Comparison of ENCODE assay signal across 2 fruit fly cellular contexts in the genomic region with DNA sequence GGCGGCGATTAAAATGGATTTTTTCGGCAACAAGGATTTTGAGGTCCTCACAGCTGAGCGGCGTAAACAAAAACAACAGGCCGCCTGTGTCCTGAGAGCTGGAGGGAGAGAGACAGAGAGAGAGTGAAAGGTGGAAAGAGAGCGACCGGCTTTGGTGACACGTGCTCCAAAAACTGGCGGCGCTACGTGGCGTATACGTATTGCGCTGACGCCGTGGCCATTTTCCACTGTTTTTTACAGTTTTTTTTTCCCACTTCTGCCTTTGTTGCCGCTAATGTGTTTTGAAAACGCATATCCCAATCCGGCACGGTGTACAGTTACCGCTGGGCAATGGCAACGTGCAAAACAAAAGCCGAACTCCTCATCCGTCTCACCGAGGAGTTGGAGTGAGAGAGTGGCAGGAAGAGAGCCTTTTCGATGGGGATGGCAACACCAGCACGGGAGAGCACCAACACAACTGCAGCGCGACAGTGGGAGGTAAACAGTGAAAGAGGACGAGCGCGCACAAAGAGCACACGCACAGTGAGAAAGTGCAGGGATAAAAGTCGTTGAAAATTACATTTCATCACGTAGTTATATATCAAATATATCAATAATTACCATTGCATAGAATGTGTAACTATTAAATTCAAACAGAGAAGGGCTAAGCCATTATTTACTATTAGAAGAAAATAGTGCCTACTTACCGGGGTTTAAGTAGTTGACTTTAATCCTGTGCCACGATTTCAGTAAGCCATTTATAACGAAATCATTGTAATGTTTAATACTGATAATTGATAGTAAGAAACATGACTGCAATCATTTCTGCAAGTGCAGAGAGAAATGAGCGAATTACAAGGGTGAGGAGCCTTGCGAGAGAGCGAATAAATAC.
TF ChIP-seq lines count a peak whose summit lies in the region.

No protein-coding gene starts in this region.

TF ChIP-seq in whole organism, embryonic, 481 proteins besides CTCF, POLR2A, EP300 and RAD21 (continued from another document and continues in another):
- peak; percentile 12 for TF ChIP-seq CG9817 (tag; optimal IDR thresholded peaks at IDR 0.05; lab: Kevin White, UChicago)
- TF ChIP-seq danr (GFP tag; IDR thresholded peaks at IDR 0.05; lab: Robert Waterston, UW), result peak; percentile 39
- TF ChIP-seq Rx (GFP tag; IDR thresholded peaks at IDR 0.05; lab: Robert Waterston, UW), result peak; percentile 57
- TF ChIP-seq CG17829 (tag; optimal IDR thresholded peaks at IDR 0.05; lab: Kevin White, UChicago), result peak; percentile 63
- peak; percentile 25 for TF ChIP-seq CG4617 (GFP tag; optimal IDR thresholded peaks at IDR 0.05; lab: Kevin White, UChicago; ENCODE audit: borderline replicate concordance)
- peak; percentile 1 for TF ChIP-seq CG17359 (tag; optimal IDR thresholded peaks at IDR 0.05; lab: Kevin White, UChicago)
- peak; percentile 20 for TF ChIP-seq CG2202 (tag; optimal IDR thresholded peaks at IDR 0.05; lab: Kevin White, UChicago)
- peak; percentile 54; the same call in 2 of the 3 replicates for TF ChIP-seq zfh1 (GFP tag; IDR thresholded peaks at IDR 0.05; lab: Robert Waterston, UW)
- no peak for TF ChIP-seq CG6683 (GFP tag; optimal IDR thresholded peaks at IDR 0.05; lab: Kevin White, UChicago)
- TF ChIP-seq CG5953 (GFP tag; IDR thresholded peaks at IDR 0.05; lab: Robert Waterston, UW), result 0 out of 2 replicates have a peak, but pooled peaks have one; percentile 3
- TF ChIP-seq CG43689 (GFP tag; IDR thresholded peaks at IDR 0.05; lab: Robert Waterston, UW), result no peak
- TF ChIP-seq CG3847 (GFP tag; IDR thresholded peaks at IDR 0.05; lab: Robert Waterston, UW), result peak; percentile 18
- peak; percentile 44 for TF ChIP-seq CG16815 (GFP tag; optimal IDR thresholded peaks at IDR 0.05; lab: Kevin White, UChicago)
- TF ChIP-seq cg (GFP tag; optimal IDR thresholded peaks at IDR 0.05; lab: Kevin White, UChicago), result peak; percentile 15
- peak; percentile 46 for TF ChIP-seq jumu (GFP tag; optimal IDR thresholded peaks at IDR 0.05; lab: Kevin White, UChicago)
- no peak for TF ChIP-seq CG12236 (GFP tag; optimal IDR thresholded peaks at IDR 0.05; lab: Kevin White, UChicago)
- TF ChIP-seq MTF-1 (GFP tag; optimal IDR thresholded peaks at IDR 0.05; lab: Kevin White, UChicago; ENCODE audit: borderline replicate concordance), result no peak
- peak; percentile 24 for TF ChIP-seq jing (GFP tag; optimal IDR thresholded peaks at IDR 0.05; lab: Kevin White, UChicago)
- peak; percentile 12; the same call in 1 of the 2 replicates for TF ChIP-seq Oaz (GFP tag; IDR thresholded peaks at IDR 0.05; lab: Robert Waterston, UW)
- TF ChIP-seq CG30020 (tag; optimal IDR thresholded peaks at IDR 0.05; lab: Kevin White, UChicago), result peak; percentile 31
- TF ChIP-seq CG7786 (GFP tag; optimal IDR thresholded peaks at IDR 0.05; lab: Kevin White, UChicago), result no peak
- TF ChIP-seq Hmr (GFP tag; optimal IDR thresholded peaks at IDR 0.05; lab: Kevin White, UChicago), result no peak
- peak; percentile 5 for TF ChIP-seq nom (GFP tag; optimal IDR thresholded peaks at IDR 0.05; lab: Kevin White, UChicago)
- peak; percentile 90 for TF ChIP-seq sens (GFP tag; lab: Kevin White, UChicago)
- no peak for TF ChIP-seq CG8765 (GFP tag; IDR thresholded peaks at IDR 0.05; lab: Robert Waterston, UW)
- peak; percentile 14 for TF ChIP-seq unpg (GFP tag; optimal IDR thresholded peaks at IDR 0.05; lab: Kevin White, UChicago)
- TF ChIP-seq stc (GFP tag; IDR thresholded peaks at IDR 0.05; lab: Robert Waterston, UW), result 0 out of 2 replicates have a peak, but pooled peaks have one; percentile 7
- TF ChIP-seq CG6272 (GFP tag; IDR thresholded peaks at IDR 0.05; lab: Robert Waterston, UW), result 0 out of 2 replicates have a peak, but pooled peaks have one; percentile 9
- TF ChIP-seq CG11093 (GFP tag; IDR thresholded peaks at IDR 0.05; lab: Robert Waterston, UW), result peak; percentile 10; the same call in 1 of the 3 replicates
- peak; percentile 27 for TF ChIP-seq ewg (GFP tag; optimal IDR thresholded peaks at IDR 0.05; lab: Kevin White, UChicago)
- TF ChIP-seq Sox102F (GFP tag; optimal IDR thresholded peaks at IDR 0.05; lab: Kevin White, UChicago), result peak; percentile 52
- peak in 1 of 2 experiments; percentile 21 for TF ChIP-seq Hr78 (GFP tag; optimal IDR thresholded peaks at IDR 0.05; lab: Kevin White, UChicago)
- TF ChIP-seq CG1024 (GFP tag; IDR thresholded peaks at IDR 0.05; lab: Robert Waterston, UW), result no peak
- peak; percentile 50 for TF ChIP-seq Hr3 (GFP tag; optimal IDR thresholded peaks at IDR 0.05; lab: Kevin White, UChicago)
- peak; percentile 41 for TF ChIP-seq Chrac-16 (GFP tag; optimal IDR thresholded peaks at IDR 0.05; lab: Kevin White, UChicago)
- no peak for TF ChIP-seq Tbp (GFP tag; optimal IDR thresholded peaks at IDR 0.05; lab: Kevin White, UChicago)
- TF ChIP-seq Oli (tag; optimal IDR thresholded peaks at IDR 0.05; lab: Kevin White, UChicago), result peak; percentile 57
- TF ChIP-seq Hsf (GFP tag; optimal IDR thresholded peaks at IDR 0.05; lab: Kevin White, UChicago), result peak; percentile 41
- TF ChIP-seq CG2875 (GFP tag; optimal IDR thresholded peaks at IDR 0.05; lab: Kevin White, UChicago), result no peak
- TF ChIP-seq phol (tag; optimal IDR thresholded peaks at IDR 0.05; lab: Kevin White, UChicago), result peak; percentile 56
- TF ChIP-seq D19B (GFP tag; optimal IDR thresholded peaks at IDR 0.05; lab: Kevin White, UChicago), result no peak
- TF ChIP-seq cad (GFP tag; optimal IDR thresholded peaks at IDR 0.05; lab: Kevin White, UChicago), result no peak
- peak; percentile 29 for TF ChIP-seq CG6254 (GFP tag; optimal IDR thresholded peaks at IDR 0.05; lab: Kevin White, UChicago)
- peak; percentile 44 for TF ChIP-seq E2f1 (GFP tag; IDR thresholded peaks at IDR 0.05; lab: Robert Waterston, UW)
- TF ChIP-seq CG33557 (GFP tag; optimal IDR thresholded peaks at IDR 0.05; lab: Kevin White, UChicago), result peak; percentile 10
- TF ChIP-seq CG17328 (GFP tag; IDR thresholded peaks at IDR 0.05; lab: Robert Waterston, UW), result peak; percentile 42
- peak; percentile 24 for TF ChIP-seq cato (GFP tag; optimal IDR thresholded peaks at IDR 0.05; lab: Kevin White, UChicago; ENCODE audit: borderline replicate concordance)
- TF ChIP-seq TFAM (GFP tag; optimal IDR thresholded peaks at IDR 0.05; lab: Kevin White, UChicago), result no peak
- TF ChIP-seq sc (optimal IDR thresholded peaks at IDR 0.05; lab: Kevin White, UChicago), result no peak
- TF ChIP-seq sc (GFP tag; optimal IDR thresholded peaks at IDR 0.05; lab: Kevin White, UChicago), result peak; percentile 70
- peak; percentile 58 for TF ChIP-seq CG1602 (GFP tag; optimal IDR thresholded peaks at IDR 0.05; lab: Kevin White, UChicago)
- TF ChIP-seq chif (GFP tag; optimal IDR thresholded peaks at IDR 0.05; lab: Kevin White, UChicago), result peak in 1 of 2 experiments; percentile 41
- peak; percentile 44; the same call in 2 of the 3 replicates for TF ChIP-seq ci (GFP tag; IDR thresholded peaks at IDR 0.05; lab: Robert Waterston, UW)
- peak; percentile 49 for TF ChIP-seq CG4328 (GFP tag; optimal IDR thresholded peaks at IDR 0.05; lab: Kevin White, UChicago)
- TF ChIP-seq CG8281 (tag; optimal IDR thresholded peaks at IDR 0.05; lab: Kevin White, UChicago), result peak; percentile 15
- TF ChIP-seq repo (GFP tag; optimal IDR thresholded peaks at IDR 0.05; lab: Kevin White, UChicago), result no peak
- TF ChIP-seq fu2 (GFP tag; optimal IDR thresholded peaks at IDR 0.05; lab: Kevin White, UChicago), result peak; percentile 25
- peak; percentile 34 to 60 for TF ChIP-seq tll (GFP tag; optimal IDR thresholded peaks at IDR 0.05; lab: Kevin White, UChicago)
- TF ChIP-seq HmgZ (tag; optimal IDR thresholded peaks at IDR 0.05; lab: Kevin White, UChicago), result peak; percentile 46

TF ChIP-seq in whole organism, prepupa, 60 proteins besides CTCF, POLR2A, EP300 and RAD21 (continued from another document):
- TF ChIP-seq Sox102F (GFP tag; optimal IDR thresholded peaks at IDR 0.05; lab: Kevin White, UChicago), result peak; percentile 75
- peak; percentile 19 for TF ChIP-seq CG8319 (GFP tag; optimal IDR thresholded peaks at IDR 0.05; lab: Kevin White, UChicago)
- TF ChIP-seq CG9139 (GFP tag; optimal IDR thresholded peaks at IDR 0.05; lab: Kevin White, UChicago), result peak; percentile 30
- peak; percentile 34 for TF ChIP-seq CG15336 (GFP tag; IDR thresholded peaks at IDR 0.05; lab: Robert Waterston, UW)
- TF ChIP-seq CG32006 (GFP tag; optimal IDR thresholded peaks at IDR 0.05; lab: Kevin White, UChicago), result peak; percentile 82
- no peak for TF ChIP-seq eg (GFP tag; IDR thresholded peaks at IDR 0.05; lab: Robert Waterston, UW)
- no peak for TF ChIP-seq Hr38 (GFP tag; optimal IDR thresholded peaks at IDR 0.05; lab: Kevin White, UChicago)
- peak; percentile 78 for TF ChIP-seq CG3032 (tag; optimal IDR thresholded peaks at IDR 0.05; lab: Kevin White, UChicago)
- TF ChIP-seq CG11294 (GFP tag; IDR thresholded peaks at IDR 0.05; lab: Robert Waterston, UW), result peak; percentile 17; the same call in 1 of the 2 replicates
- peak; percentile 73 for TF ChIP-seq CG34406 (GFP tag; optimal IDR thresholded peaks at IDR 0.05; lab: Kevin White, UChicago)
- TF ChIP-seq lz (GFP tag; optimal IDR thresholded peaks at IDR 0.05; lab: Kevin White, UChicago), result peak; percentile 77
- peak; percentile 82 for TF ChIP-seq acj6 (GFP tag; optimal IDR thresholded peaks at IDR 0.05; lab: Kevin White, UChicago)
TF ChIP-seq in whole organism, prepupa: peak in this region for 49.
